Worm (Caenorhabditis elegans): ENCODE data around the gene Y54F10AR.1.

DNA sequence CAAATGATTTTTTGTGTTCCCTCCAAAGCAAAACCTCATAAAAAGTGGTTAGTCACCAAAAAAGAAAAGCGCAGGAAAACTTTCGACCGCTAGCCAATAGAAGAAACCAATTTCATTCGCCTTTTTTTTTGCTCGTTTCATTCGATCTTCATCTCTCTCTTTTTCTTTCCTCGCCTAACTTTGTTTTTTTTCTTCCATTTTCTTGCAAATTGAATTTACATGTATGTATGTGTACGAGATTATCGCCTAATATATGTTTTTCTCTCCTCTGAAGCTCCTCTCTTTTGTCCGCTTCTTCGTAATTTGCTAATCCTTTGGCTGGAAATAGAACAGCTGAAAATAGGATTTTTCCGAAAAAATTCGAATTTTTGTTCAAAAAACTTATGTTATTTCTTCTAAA, 23.1 kb downstream of the Y54F10AR.1 start:
- TF ChIP-seq unc-39 (tag; optimal IDR thresholded peaks at IDR 0.05) (no peak), nhr-10 (tag; optimal IDR thresholded peaks at IDR 0.05) (no peak), elt-1 (tag; optimal IDR thresholded peaks at IDR 0.05) (no peak), aly-2 (tag; optimal IDR thresholded peaks at IDR 0.05) (no peak)
